Fruit fly (Drosophila melanogaster) whole organism, embryonic: ENCODE results near the gene CG34451.

ENCODE experiments used
- B-H2 ChIP-seq: fragments of 200-800 bp; sonication (Bioruptor generic); optimal IDR thresholded peaks from 2 replicates; lab custom pipeline; 2018; ENCODE audit warnings: missing biosample characterization, mild to moderate bottlenecking, missing genetic modification characterization
- BtbVII ChIP-seq: fragments of 200-800 bp; sonication (Bioruptor generic); optimal IDR thresholded peaks from 3 replicates; lab custom pipeline; 2017; ENCODE audit warnings: missing biosample characterization, mild to moderate bottlenecking, missing genetic modification characterization
- CG1024 ChIP-seq: fragments of 200-800 bp; sonication (Bioruptor generic); IDR thresholded peaks from 2 replicates; pipeline ENCODE4 v1.3.6; 2022; ENCODE audit warnings: missing biosample characterization, missing genetic modification characterization
- CG10366 ChIP-seq: fragments of 200-800 bp; sonication (Bioruptor generic); IDR thresholded peaks from 2 replicates; pipeline ENCODE4 v1.3.6; 2022; ENCODE audit warnings: missing biosample characterization, missing genetic modification characterization
- CG12071 ChIP-seq: fragments of 200-800 bp; sonication (Bioruptor generic); optimal IDR thresholded peaks from 3 replicates; lab custom pipeline; 2018; ENCODE audit warnings: missing biosample characterization, mild to moderate bottlenecking, missing genetic modification characterization
- CG12104 ChIP-seq: fragments of 200-800 bp; sonication (Bioruptor generic); optimal IDR thresholded peaks from 3 replicates; lab custom pipeline; 2016; ENCODE audit warnings: missing biosample characterization, missing genetic modification characterization
- CG12219 ChIP-seq: fragments of 200-800 bp; sonication (Bioruptor generic); optimal IDR thresholded peaks from 3 replicates; lab custom pipeline; 2018; ENCODE audit warnings: missing biosample characterization, mild to moderate bottlenecking, missing genetic modification characterization
- CG12391 ChIP-seq: fragments of 200-800 bp; sonication (Bioruptor generic); optimal IDR thresholded peaks from 3 replicates; lab custom pipeline; 2018; ENCODE audit warnings: missing biosample characterization, mild to moderate bottlenecking, missing genetic modification characterization, moderate library complexity
- CG13296 ChIP-seq: fragments of 200-800 bp; sonication (Bioruptor generic); optimal IDR thresholded peaks from 3 replicates; lab custom pipeline; 2018; ENCODE audit warnings: missing biosample characterization, mild to moderate bottlenecking, missing genetic modification characterization
- CG15479 ChIP-seq: fragments of 200-800 bp; sonication (Bioruptor generic); optimal IDR thresholded peaks from 3 replicates; lab custom pipeline; 2019; ENCODE audit warnings: missing biosample characterization, mild to moderate bottlenecking, missing genetic modification characterization, moderate library complexity
- CG15514 ChIP-seq: fragments of 200-800 bp; sonication (Bioruptor generic); optimal IDR thresholded peaks from 3 replicates; lab custom pipeline; 2017; ENCODE audit warnings: missing biosample characterization, missing genetic modification characterization, mild to moderate bottlenecking, moderate library complexity, missing genetic modification reagents
- CG17361 ChIP-seq: fragments of 200-800 bp; sonication (Bioruptor generic); IDR thresholded peaks from 3 replicates; pipeline ENCODE4 v1.3.6; 2022; ENCODE audit warnings: missing biosample characterization, missing genetic modification characterization
- CG17385 ChIP-seq: fragments of 200-800 bp; sonication (Bioruptor generic); optimal IDR thresholded peaks from 3 replicates; lab custom pipeline; 2018; ENCODE audit warnings: missing biosample characterization, mild to moderate bottlenecking, missing genetic modification characterization
- CG18599 ChIP-seq: fragments of 200-800 bp; sonication (Bioruptor generic); optimal IDR thresholded peaks from 3 replicates; lab custom pipeline; 2017; ENCODE audit warnings: missing biosample characterization, missing genetic modification characterization, mild to moderate bottlenecking, moderate library complexity, missing genetic modification reagents
- CG18619 ChIP-seq: fragments of 200-800 bp; sonication (Bioruptor generic); optimal IDR thresholded peaks from 3 replicates; lab custom pipeline; 2017; ENCODE audit warnings: missing biosample characterization, mild to moderate bottlenecking, missing genetic modification characterization
- CG18764 ChIP-seq: fragments of 200-800 bp; sonication (Bioruptor generic); optimal IDR thresholded peaks from 3 replicates; lab custom pipeline; 2016; ENCODE audit warnings: missing biosample characterization, missing genetic modification characterization
- CG2120 ChIP-seq: fragments of 200-800 bp; sonication (Bioruptor generic); optimal IDR thresholded peaks from 3 replicates; lab custom pipeline; 2016; ENCODE audit warnings: missing biosample characterization, missing genetic modification characterization
- CG6654 ChIP-seq: fragments of 200-800 bp; sonication (Bioruptor generic); optimal IDR thresholded peaks from 2 replicates; lab custom pipeline; 2017; ENCODE audit warnings: missing biosample characterization, mild to moderate bottlenecking, missing genetic modification characterization
- CG6765 ChIP-seq: fragments of 200-800 bp; sonication (Bioruptor generic); optimal IDR thresholded peaks from 3 replicates; lab custom pipeline; 2017; ENCODE audit warnings: missing biosample characterization, mild to moderate bottlenecking, missing genetic modification characterization
- CG9932 ChIP-seq: fragments of 200-800 bp; sonication (Bioruptor generic); IDR thresholded peaks from 2 replicates; pipeline ENCODE4 v1.3.6; 2022; ENCODE audit warnings: missing biosample characterization, missing genetic modification characterization
- Camta ChIP-seq: fragments of 200-800 bp; sonication (Bioruptor generic); optimal IDR thresholded peaks from 2 replicates; lab custom pipeline; 2016; ENCODE audit warnings: missing biosample characterization, missing genetic modification characterization
- Dref ChIP-seq: fragments of 200-800 bp; sonication (Bioruptor generic); IDR thresholded peaks from 2 replicates; pipeline ENCODE4 v1.3.6; 2022; ENCODE audit warnings: missing biosample characterization, missing genetic modification characterization
- E2f2 ChIP-seq: fragments of 200-800 bp; sonication (Bioruptor generic); IDR thresholded peaks from 2 replicates; pipeline ENCODE4 v1.3.6; 2022; ENCODE audit warnings: missing biosample characterization, missing genetic modification characterization
- Elba2 ChIP-seq: fragments of 200-800 bp; sonication (Bioruptor generic); optimal IDR thresholded peaks from 3 replicates; lab custom pipeline; 2016; ENCODE audit warnings: missing biosample characterization, missing genetic modification characterization
- HLH4C ChIP-seq: fragments of 200-800 bp; sonication (Bioruptor generic); IDR thresholded peaks from 3 replicates; pipeline ENCODE4 v1.3.6; 2022; ENCODE audit warnings: missing biosample characterization, missing genetic modification characterization; ENCODE audit not compliant: partially characterized antibody
- Hey ChIP-seq: fragments of 200-800 bp; sonication (Bioruptor generic); optimal IDR thresholded peaks from 3 replicates; lab custom pipeline; 2018; ENCODE audit warnings: missing biosample characterization, mild to moderate bottlenecking, missing genetic modification characterization
- Hr39 ChIP-seq: fragments of >200 bp; optimal IDR thresholded peaks from 2 replicates; lab custom pipeline; 2017
- Neu2 ChIP-seq: fragments of 200-800 bp; sonication (Bioruptor generic); optimal IDR thresholded peaks from 3 replicates; lab custom pipeline; 2016; ENCODE audit warnings: missing biosample characterization, missing genetic modification characterization, borderline replicate concordance
- Sry-δ ChIP-seq: fragments of 200-800 bp; sonication (Bioruptor generic); optimal IDR thresholded peaks from 2 replicates; lab custom pipeline; 2016; ENCODE audit warnings: missing biosample characterization, missing genetic modification characterization
- bab2 ChIP-seq: fragments of 200-800 bp; sonication (Bioruptor generic); optimal IDR thresholded peaks from 2 replicates; lab custom pipeline; 2016; ENCODE audit warnings: missing biosample characterization, missing genetic modification characterization
- bcd ChIP-seq: fragments of 200-800 bp; sonication (Bioruptor generic); optimal IDR thresholded peaks from 2 replicates; lab custom pipeline; 2017; ENCODE audit warnings: missing biosample characterization, mild to moderate bottlenecking, missing genetic modification characterization
- cas ChIP-seq: fragments of 200-800 bp; sonication (Bioruptor generic); IDR thresholded peaks from 2 replicates; pipeline ENCODE4 v1.3.6; 2022; ENCODE audit warnings: missing biosample characterization, missing genetic modification characterization
- ci ChIP-seq: fragments of 200-800 bp; sonication (Bioruptor generic); IDR thresholded peaks from 3 replicates; pipeline ENCODE4 v1.3.6; 2022; ENCODE audit warnings: missing biosample characterization, missing genetic modification characterization
- crp ChIP-seq, 2 experiments: fragments of 200-800 bp; sonication (Bioruptor generic); optimal IDR thresholded peaks; 2 replicates in 1 of 2; 3 replicates in 1 of 2; lab custom pipeline; 2017; ENCODE audit warnings: missing biosample characterization in 2 of 2, missing genetic modification characterization in 2 of 2, mild to moderate bottlenecking in 1 of 2, moderate library complexity in 1 of 2
- ewg ChIP-seq: fragments of 200-800 bp; sonication (Bioruptor generic); optimal IDR thresholded peaks from 3 replicates; lab custom pipeline; 2017; ENCODE audit warnings: mild to moderate bottlenecking, missing biosample characterization, missing genetic modification reagents, missing genetic modification characterization
- fd3F ChIP-seq: fragments of 200-800 bp; sonication (Bioruptor generic); optimal IDR thresholded peaks from 2 replicates; lab custom pipeline; 2018; ENCODE audit warnings: missing biosample characterization, mild to moderate bottlenecking, missing genetic modification characterization, moderate library complexity
- fd96Cb ChIP-seq: fragments of 200-800 bp; sonication (Bioruptor generic); optimal IDR thresholded peaks from 2 replicates; lab custom pipeline; 2018; ENCODE audit warnings: missing biosample characterization, mild to moderate bottlenecking, missing genetic modification characterization, moderate library complexity
- gem ChIP-seq: fragments of 200-800 bp; sonication (Bioruptor generic); optimal IDR thresholded peaks from 2 replicates; lab custom pipeline; 2019; ENCODE audit warnings: missing biosample characterization, mild to moderate bottlenecking, missing genetic modification characterization, moderate library complexity
- grn ChIP-seq: fragments of 200-800 bp; sonication (Bioruptor generic); optimal IDR thresholded peaks from 3 replicates; lab custom pipeline; 2017; ENCODE audit warnings: missing biosample characterization, missing genetic modification characterization
- gsb ChIP-seq: fragments of 200-800 bp; sonication (Bioruptor generic); IDR thresholded peaks from 2 replicates; pipeline ENCODE4 v1.3.6; 2022; ENCODE audit warnings: missing biosample characterization, missing genetic modification characterization
- ham ChIP-seq: fragments of 200-800 bp; sonication (Bioruptor generic); IDR thresholded peaks from 2 replicates; pipeline ENCODE4 v1.3.6; 2022; ENCODE audit warnings: missing biosample characterization, missing genetic modification characterization
- her ChIP-seq: fragments of 200-800 bp; sonication (Bioruptor generic); optimal IDR thresholded peaks from 2 replicates; lab custom pipeline; 2016; ENCODE audit warnings: missing biosample characterization, missing genetic modification characterization
- ken ChIP-seq: fragments of 200-800 bp; sonication (Bioruptor generic); IDR thresholded peaks from 3 replicates; pipeline ENCODE4 v1.3.6; 2022; ENCODE audit warnings: missing biosample characterization, missing genetic modification characterization
- pfk ChIP-seq: fragments of 200-800 bp; sonication (Bioruptor generic); optimal IDR thresholded peaks from 2 replicates; lab custom pipeline; 2018; ENCODE audit warnings: missing biosample characterization, mild to moderate bottlenecking, missing genetic modification characterization, moderate library complexity
- sim ChIP-seq: fragments of 200-800 bp; sonication (Bioruptor generic); IDR thresholded peaks from 2 replicates; pipeline ENCODE4 v1.3.6; 2022; ENCODE audit warnings: missing biosample characterization, missing genetic modification characterization
- tap ChIP-seq: fragments of 200-800 bp; optimal IDR thresholded peaks from 3 replicates; lab custom pipeline; 2019; ENCODE audit warnings: missing biosample characterization, mild to moderate bottlenecking, missing genetic modification characterization, moderate library complexity
- wdn ChIP-seq: fragments of 200-800 bp; sonication (Bioruptor generic); IDR thresholded peaks from 2 replicates; pipeline ENCODE4 v1.3.6; 2022; ENCODE audit warnings: missing biosample characterization, missing genetic modification characterization
- zen ChIP-seq: fragments of 200-800 bp; sonication (Bioruptor generic); optimal IDR thresholded peaks from 3 replicates; lab custom pipeline; 2018; ENCODE audit warnings: missing biosample characterization, mild to moderate bottlenecking, missing genetic modification characterization, moderate library complexity
- zf30C ChIP-seq: fragments of 200-800 bp; sonication (Bioruptor generic); optimal IDR thresholded peaks from 3 replicates; lab custom pipeline; 2018; ENCODE audit warnings: missing biosample characterization, mild to moderate bottlenecking, missing genetic modification characterization

CG34451 gene

DNA sequence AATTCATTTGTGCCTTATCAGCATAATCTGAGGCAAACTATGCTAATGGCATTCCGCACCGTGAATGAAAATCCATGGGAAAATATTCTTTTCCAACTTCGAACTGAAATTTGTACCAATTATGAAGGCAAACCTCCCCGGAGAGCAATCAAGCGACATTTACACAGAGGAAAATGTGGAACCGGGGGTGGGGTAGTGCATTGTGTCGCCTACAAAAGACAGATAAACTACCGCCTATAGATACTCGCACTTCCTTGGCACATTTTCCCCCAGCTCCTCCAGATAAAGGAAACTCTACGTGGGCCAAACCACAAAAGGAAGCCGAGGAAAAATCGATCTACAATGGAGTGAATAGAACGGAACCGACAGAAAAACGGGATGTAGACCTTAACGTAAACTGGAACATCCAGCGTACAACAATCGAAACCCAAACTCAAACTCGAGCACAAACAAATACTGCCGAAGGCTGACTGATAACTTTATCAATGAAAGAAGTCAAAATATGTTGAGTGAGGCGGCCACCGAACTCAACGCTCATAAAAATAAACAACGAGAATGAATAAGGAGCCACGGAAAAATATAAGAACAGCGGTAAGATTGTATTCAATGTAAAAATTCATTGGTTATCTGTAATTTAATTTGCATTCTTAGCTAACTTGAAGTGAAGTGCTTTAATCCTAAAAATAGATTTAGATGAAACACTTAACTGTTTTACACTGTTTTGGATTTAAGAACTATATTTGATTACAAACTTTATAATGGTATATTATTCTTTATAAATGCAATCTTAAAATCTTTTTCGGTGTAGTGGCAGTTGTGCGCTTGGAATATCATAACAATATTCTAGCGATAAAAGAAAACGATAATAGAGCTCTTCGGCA lies 917 bp downstream of the CG34451 start (continued):
- TF ChIP-seq ewg = no peak
- TF ChIP-seq sim (GFP tag; lab: Robert Waterston, UW) = no peak
- TF ChIP-seq crp (GFP tag; optimal IDR thresholded peaks at IDR 0.05; lab: Kevin White, UChicago) = no peak
- no peak for TF ChIP-seq Dref (GFP tag; lab: Robert Waterston, UW)
- TF ChIP-seq CG18764 (GFP tag; lab: Kevin White, UChicago) = peak; percentile 37
- peak; percentile 60 for TF ChIP-seq BtbVII (GFP tag; lab: Kevin White, UChicago)
- TF ChIP-seq CG12104 (GFP tag; lab: Kevin White, UChicago) = peak; percentile 11
- no peak for TF ChIP-seq gsb (GFP tag; lab: Robert Waterston, UW)
- peak; percentile 11 for TF ChIP-seq CG15514 (GFP tag; lab: Kevin White, UChicago)
- peak; percentile 19 for TF ChIP-seq CG6654 (GFP tag; lab: Kevin White, UChicago)
- TF ChIP-seq CG17361 (GFP tag; lab: Robert Waterston, UW) = peak; percentile 53; the same call in 1 of the 3 replicates
- TF ChIP-seq CG12219 (GFP tag; lab: Kevin White, UChicago) = no peak
- TF ChIP-seq ken (GFP tag; lab: Robert Waterston, UW) = 0 out of 3 replicates have a peak, but pooled peaks have one; percentile 7
- peak; percentile 83 for TF ChIP-seq gem (tag; lab: Kevin White, UChicago)
- no peak for TF ChIP-seq HLH4C (GFP tag; lab: Robert Waterston, UW)
- peak; percentile 31; the same call in 1 of the 2 replicates for TF ChIP-seq CG1024
- TF ChIP-seq cas (GFP tag; lab: Robert Waterston, UW) = no peak
- no peak for TF ChIP-seq Hey (tag; lab: Kevin White, UChicago)
- peak; percentile 53 for TF ChIP-seq zf30C
- no peak for TF ChIP-seq pfk (GFP tag; lab: Kevin White, UChicago)
- TF ChIP-seq tap (tag; lab: Kevin White, UChicago) = peak; percentile 73
- no peak for TF ChIP-seq CG6765 (GFP tag; lab: Kevin White, UChicago)
- no peak for TF ChIP-seq CG10366 (GFP tag; lab: Robert Waterston, UW)
- peak; percentile 58 for TF ChIP-seq CG18599 (GFP tag; lab: Kevin White, UChicago)
- TF ChIP-seq zen = peak; percentile 64
- peak; percentile 59 for TF ChIP-seq CG12391 (tag; lab: Kevin White, UChicago)
- TF ChIP-seq CG15479 (GFP tag; lab: Kevin White, UChicago) = peak; percentile 52
- TF ChIP-seq Sry-δ (GFP tag; lab: Kevin White, UChicago) = no peak
- no peak for TF ChIP-seq ham (GFP tag; lab: Robert Waterston, UW)
- TF ChIP-seq, all 482 proteins: peak for 140

DNA sequence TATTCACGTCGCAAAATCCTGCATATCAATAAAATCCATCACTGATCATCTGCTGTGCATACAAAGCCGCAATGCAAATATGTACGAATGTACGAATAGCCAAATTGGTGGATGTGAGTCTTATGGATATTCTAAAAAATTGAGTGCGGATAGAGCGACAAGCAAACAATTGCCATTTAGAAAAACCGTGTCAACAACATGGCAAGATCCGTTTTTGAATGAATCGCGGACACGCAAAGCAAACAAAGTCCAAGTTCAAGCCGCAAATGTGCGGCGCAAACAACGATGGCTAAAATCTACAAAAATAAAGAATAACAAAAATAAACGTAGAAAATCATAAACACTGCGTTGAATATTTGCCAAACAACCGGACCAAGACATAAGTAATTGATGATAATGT lies 2.4 kb downstream of the CG34451 start:
- TF ChIP-seq Hr39 (lab: Kevin White, UChicago) (no peak), Camta (peak; percentile 1), ci (GFP tag; lab: Robert Waterston, UW) (peak; percentile 32; the same call in 1 of the 3 replicates), fd3F (peak; percentile 33), fd96Cb (tag; lab: Kevin White, UChicago) (no peak), CG12071 (GFP tag; lab: Kevin White, UChicago) (peak; percentile 12), Elba2 (GFP tag; lab: Kevin White, UChicago) (no peak), bab2 (GFP tag; lab: Kevin White, UChicago) (peak; percentile 9), grn (GFP tag; lab: Kevin White, UChicago) (no peak), CG2120 (GFP tag; lab: Kevin White, UChicago) (peak; percentile 22), wdn (GFP tag; lab: Robert Waterston, UW) (0 out of 2 replicates have a peak, but pooled peaks have one; percentile 10), CG13296 (GFP tag; lab: Kevin White, UChicago) (peak; percentile 54), CG18619 (peak; percentile 20), her (GFP tag; lab: Kevin White, UChicago) (peak; percentile 24), bcd (GFP tag; lab: Kevin White, UChicago) (peak; percentile 13), CG9932 (GFP tag; lab: Robert Waterston, UW) (peak; percentile 31; the same call in 1 of the 2 replicates), B-H2 (GFP tag; lab: Kevin White, UChicago) (peak; percentile 41), E2f2 (GFP tag; lab: Robert Waterston, UW) (peak; percentile 30; the same call in 1 of the 2 replicates), CG17385 (GFP tag; lab: Kevin White, UChicago) (peak; percentile 18), Neu2 (GFP tag; lab: Kevin White, UChicago) (no peak)
